Worm (Caenorhabditis elegans) whole organism, L2 larva: ENCODE measurements around the gene gldi-3.

ENCODE experiments used
- C34F6.9 ChIP-seq: fragments of 150-350 bp; optimal IDR thresholded peaks from 2 replicates; lab custom pipeline; 2014; ENCODE audit warnings: missing biosample characterization, missing genetic modification characterization
- F13H6.1 ChIP-seq: sonication (generic microtip); optimal IDR thresholded peaks from 2 replicates; lab custom pipeline; 2016; ENCODE audit warnings: missing genetic modification characterization, missing compliant biosample characterization
- R02D3.7 ChIP-seq: fragments of 150-350 bp; optimal IDR thresholded peaks from 2 replicates; lab custom pipeline; 2014; ENCODE audit warnings: missing biosample characterization, missing genetic modification characterization
- Y55F3AM.14 ChIP-seq: fragments of 200-800 bp; sonication (Bioruptor generic); optimal IDR thresholded peaks from 2 replicates; lab custom pipeline; 2018; ENCODE audit warnings: mild to moderate bottlenecking, missing genetic modification characterization, missing compliant biosample characterization
- ZK546.5 ChIP-seq: sonication (generic microtip); optimal IDR thresholded peaks from 2 replicates; lab custom pipeline; 2017; ENCODE audit warnings: missing biosample characterization, missing genetic modification characterization
- alr-1 ChIP-seq: fragments of 150-350 bp; optimal IDR thresholded peaks from 2 replicates; lab custom pipeline; 2014; ENCODE audit warnings: missing biosample characterization, missing genetic modification characterization
- aly-2 ChIP-seq: fragments of 150-350 bp; optimal IDR thresholded peaks from 2 replicates; lab custom pipeline; 2014; ENCODE audit warnings: missing biosample characterization, missing genetic modification characterization
- blmp-1 ChIP-seq: sonication (generic microtip); optimal IDR thresholded peaks from 2 replicates; lab custom pipeline; 2017; ENCODE audit warnings: missing genetic modification characterization, mild to moderate bottlenecking, missing compliant biosample characterization, antibody characterized with exemption, moderate library complexity; ENCODE audit not compliant: insufficient read depth
- ceh-16 ChIP-seq: fragments of 150-350 bp; optimal IDR thresholded peaks from 2 replicates; lab custom pipeline; 2014; ENCODE audit warnings: missing biosample characterization, missing genetic modification characterization
- ceh-82 ChIP-seq: fragments of 150-350 bp; optimal IDR thresholded peaks from 2 replicates; lab custom pipeline; 2014; ENCODE audit warnings: missing biosample characterization, missing genetic modification characterization
- crh-2 ChIP-seq: sonication (generic microtip); optimal IDR thresholded peaks from 2 replicates; lab custom pipeline; 2017; ENCODE audit warnings: missing biosample characterization, missing genetic modification characterization
- dmd-4 ChIP-seq: sonication (generic microtip); optimal IDR thresholded peaks from 2 replicates; lab custom pipeline; 2017; ENCODE audit warnings: missing biosample characterization, missing genetic modification characterization
- egl-27 ChIP-seq: sonication (generic microtip); optimal IDR thresholded peaks from 3 replicates; lab custom pipeline; 2017; ENCODE audit warnings: missing biosample characterization, missing genetic modification reagents, missing genetic modification characterization
- elt-1 ChIP-seq: fragments of 150-350 bp; optimal IDR thresholded peaks from 2 replicates; lab custom pipeline; 2014; ENCODE audit warnings: missing biosample characterization, missing genetic modification characterization
- elt-3 ChIP-seq: sonication (generic microtip); optimal IDR thresholded peaks from 2 replicates; lab custom pipeline; 2017; ENCODE audit warnings: missing biosample characterization, missing genetic modification characterization
- fos-1 ChIP-seq: fragments of 150-350 bp; optimal IDR thresholded peaks from 2 replicates; lab custom pipeline; 2014; ENCODE audit warnings: missing biosample characterization, missing genetic modification characterization
- gmeb-1 ChIP-seq: fragments of 150-350 bp; optimal IDR thresholded peaks from 2 replicates; lab custom pipeline; 2014; ENCODE audit warnings: missing biosample characterization, missing genetic modification characterization
- lin-11 ChIP-seq: fragments of 150-350 bp; sonication (generic microtip); optimal IDR thresholded peaks from 2 replicates; lab custom pipeline; 2014; ENCODE audit warnings: missing biosample characterization, missing genetic modification characterization, inconsistent platforms, mixed read lengths
- lin-13 ChIP-seq: fragments of 150-350 bp; optimal IDR thresholded peaks from 2 replicates; lab custom pipeline; 2014; ENCODE audit warnings: missing biosample characterization, missing genetic modification reagents, missing genetic modification characterization
- mbf-1 ChIP-seq: sonication (generic microtip); optimal IDR thresholded peaks from 2 replicates; lab custom pipeline; 2017; ENCODE audit warnings: missing biosample characterization, missing genetic modification characterization
- nhr-11 ChIP-seq: fragments of 150-350 bp; optimal IDR thresholded peaks from 2 replicates; lab custom pipeline; 2014; ENCODE audit warnings: missing biosample characterization, missing genetic modification characterization
- nhr-12 ChIP-seq: fragments of 150-350 bp; optimal IDR thresholded peaks from 2 replicates; lab custom pipeline; 2014; ENCODE audit warnings: missing biosample characterization, missing genetic modification characterization
- nhr-129 ChIP-seq: fragments of 150-350 bp; optimal IDR thresholded peaks from 2 replicates; lab custom pipeline; 2014; ENCODE audit warnings: missing biosample characterization, missing genetic modification characterization
- nhr-21 ChIP-seq: fragments of 150-350 bp; optimal IDR thresholded peaks from 2 replicates; lab custom pipeline; 2014; ENCODE audit warnings: missing biosample characterization, missing genetic modification characterization
- nhr-23 ChIP-seq: fragments of 150-350 bp; optimal IDR thresholded peaks from 2 replicates; lab custom pipeline; 2014; ENCODE audit warnings: missing biosample characterization, missing genetic modification reagents, missing genetic modification characterization
- nhr-237 ChIP-seq: fragments of 150-350 bp; optimal IDR thresholded peaks from 2 replicates; lab custom pipeline; 2014; ENCODE audit warnings: missing biosample characterization, missing genetic modification characterization
- nhr-25 ChIP-seq: fragments of 150-350 bp; sonication (generic microtip); optimal IDR thresholded peaks from 3 replicates; lab custom pipeline; 2014; ENCODE audit warnings: missing biosample characterization, missing genetic modification characterization
- nhr-6 ChIP-seq: fragments of 150-350 bp; optimal IDR thresholded peaks from 2 replicates; lab custom pipeline; 2014; ENCODE audit warnings: missing biosample characterization, missing genetic modification characterization
- nhr-77 ChIP-seq: fragments of 150-350 bp; optimal IDR thresholded peaks from 2 replicates; lab custom pipeline; 2014; ENCODE audit warnings: missing biosample characterization, missing genetic modification characterization
- peb-1 ChIP-seq: fragments of 150-350 bp; optimal IDR thresholded peaks from 2 replicates; lab custom pipeline; 2014; ENCODE audit warnings: missing biosample characterization, missing genetic modification characterization
- sem-4 ChIP-seq: fragments of 150-350 bp; optimal IDR thresholded peaks from 2 replicates; lab custom pipeline; 2014; ENCODE audit warnings: missing biosample characterization, missing genetic modification reagents, missing genetic modification characterization
- skn-1 ChIP-seq: sonication (generic microtip); optimal IDR thresholded peaks from 2 replicates; lab custom pipeline; 2017; ENCODE audit warnings: missing biosample characterization, missing genetic modification characterization
- sma-3 ChIP-seq: sonication (generic microtip); optimal IDR thresholded peaks from 2 replicates; lab custom pipeline; 2016; ENCODE audit warnings: missing genetic modification reagents, missing genetic modification characterization, missing compliant biosample characterization
- sma-9 ChIP-seq, 2 experiments: fragments of 150-350 bp in 1 of 2; sonication (generic microtip) in 1 of 2; optimal IDR thresholded peaks; 2 replicates each; lab custom pipeline; 2014 to 2016; ENCODE audit warnings: missing genetic modification characterization in 2 of 2, mild to moderate bottlenecking in 1 of 2, missing biosample characterization in 1 of 2, missing compliant biosample characterization in 1 of 2, missing genetic modification reagents in 1 of 2, moderate library complexity in 1 of 2
- unc-39 ChIP-seq: fragments of 150-350 bp; optimal IDR thresholded peaks from 2 replicates; lab custom pipeline; 2014; ENCODE audit warnings: missing biosample characterization, missing genetic modification characterization
- unc-55 ChIP-seq: fragments of 150-350 bp; sonication (generic microtip); optimal IDR thresholded peaks from 3 replicates; lab custom pipeline; 2014; ENCODE audit warnings: missing biosample characterization, missing genetic modification reagents, missing genetic modification characterization
- unc-62 ChIP-seq: fragments of 150-350 bp; optimal IDR thresholded peaks from 2 replicates; lab custom pipeline; 2014; ENCODE audit warnings: missing biosample characterization, missing genetic modification reagents, missing genetic modification characterization
- zag-1 ChIP-seq: fragments of 150-350 bp; optimal IDR thresholded peaks from 2 replicates; lab custom pipeline; 2014; ENCODE audit warnings: missing biosample characterization, missing genetic modification characterization
- ztf-1 ChIP-seq: fragments of 200-800 bp; sonication (Bioruptor generic); conservative IDR thresholded peaks from 2 replicates; pipeline ENCODE4 v1.3.6; 2022; ENCODE audit warnings: missing genetic modification characterization, missing compliant biosample characterization
- ztf-4 ChIP-seq: fragments of 150-350 bp; optimal IDR thresholded peaks from 2 replicates; lab custom pipeline; 2014; ENCODE audit warnings: missing biosample characterization, missing genetic modification characterization

gldi-3 gene

ce11 chrII:9236283-9236682 lies 43.6 kb downstream of the gldi-3 start, which contains the start of gene T26C5.3:
T26C5.3 (plus strand) TSS chrII:9236583.
- TF ChIP-seq ceh-16 (tag; lab: Kevin White, UChicago) (no peak), ZK546.5 (no peak), nhr-23 (tag; lab: Kevin White, UChicago) (no peak), lin-13 (GFP tag; lab: Kevin White, UChicago) (no peak), Y55F3AM.14 (GFP tag; lab: Kevin White, UChicago) (no peak), blmp-1 (tag; lab: Kevin White, UChicago) (no peak), ceh-82 (tag; lab: Kevin White, UChicago) (no peak), peb-1 (tag; lab: Kevin White, UChicago) (no peak), alr-1 (tag; lab: Kevin White, UChicago) (no peak), unc-62 (GFP tag; lab: Kevin White, UChicago) (no peak), gmeb-1 (tag; lab: Kevin White, UChicago) (no peak), C34F6.9 (tag; lab: Kevin White, UChicago) (no peak), skn-1 (tag; lab: Kevin White, UChicago) (no peak), unc-55 (GFP tag; lab: Kevin White, UChicago) (no peak)

ce11 chrII:9233813-9234212 lies 46.1 kb downstream of the gldi-3 start:
- TF ChIP-seq nhr-129 (tag; lab: Kevin White, UChicago): no peak
- TF ChIP-seq nhr-25 (tag; lab: Kevin White, UChicago): no peak
- no peak for TF ChIP-seq R02D3.7
- no peak for TF ChIP-seq nhr-237 (tag; lab: Kevin White, UChicago)
- no peak for TF ChIP-seq sma-3
- TF ChIP-seq aly-2: no peak

- TF ChIP-seq nhr-6 (tag; lab: Kevin White, UChicago) (no peak), C34F6.9 (tag; lab: Kevin White, UChicago) (no peak), unc-39 (tag; lab: Kevin White, UChicago) (no peak), nhr-12 (tag; lab: Kevin White, UChicago) (no peak), nhr-77 (no peak), blmp-1 (tag; lab: Kevin White, UChicago) (no peak), sem-4 (tag; lab: Kevin White, UChicago) (no peak), unc-55 (GFP tag; lab: Kevin White, UChicago) (no peak)
- TF ChIP-seq, all 48 proteins: peak for 0
Observed at ce11 chrII:9232923-9233322, 47.0 kb downstream of the gldi-3 start, which contains the start of gene T26C5.2. T26C5.2 (plus strand) TSS chrII:9233223.

ce11 chrII:9232493-9232892 lies 47.4 kb downstream of the gldi-3 start:
- TF ChIP-seq lin-13 (GFP tag; lab: Kevin White, UChicago) (no peak), alr-1 (tag; lab: Kevin White, UChicago) (no peak), crh-2 (no peak), sma-9 (GFP tag; optimal IDR thresholded peaks at IDR 0.05; lab: Kevin White, UChicago) (no peak), sma-9 (tag; optimal IDR thresholded peaks at IDR 0.05; lab: Kevin White, UChicago) (no peak), nhr-11 (tag; lab: Kevin White, UChicago) (no peak), dmd-4 (tag; lab: Kevin White, UChicago) (no peak), ceh-16 (tag; lab: Kevin White, UChicago) (no peak), nhr-21 (tag; lab: Kevin White, UChicago) (peak; percentile 7), nhr-77 (no peak), elt-1 (tag; lab: Kevin White, UChicago) (no peak), ztf-1 (GFP tag; lab: Robert Waterston, UW) (no peak), unc-55 (GFP tag; lab: Kevin White, UChicago) (no peak), ceh-82 (tag; lab: Kevin White, UChicago) (no peak), mbf-1 (no peak), blmp-1 (tag; lab: Kevin White, UChicago) (peak; percentile 93)

ce11 chrII:9231240-9231639 lies 48.7 kb downstream of the gldi-3 start, which contains the start of gene gst-13:
gst-13 (plus strand) TSS chrII:9231457.
- TF ChIP-seq nhr-21 (tag; lab: Kevin White, UChicago): no peak
- no peak for TF ChIP-seq nhr-6 (tag; lab: Kevin White, UChicago)
- TF ChIP-seq C34F6.9 (tag; lab: Kevin White, UChicago): no peak
- TF ChIP-seq nhr-237 (tag; lab: Kevin White, UChicago): no peak
- no peak for TF ChIP-seq aly-2
- no peak for TF ChIP-seq elt-3 (tag; lab: Kevin White, UChicago)
- no peak for TF ChIP-seq F13H6.1 (tag; lab: Kevin White, UChicago)
- TF ChIP-seq nhr-77: no peak
- TF ChIP-seq nhr-23 (tag; lab: Kevin White, UChicago): no peak
- TF ChIP-seq nhr-129 (tag; lab: Kevin White, UChicago): no peak
- no peak for TF ChIP-seq ceh-82 (tag; lab: Kevin White, UChicago)
- peak; percentile 93 for TF ChIP-seq fos-1
- TF ChIP-seq egl-27 (tag; lab: Kevin White, UChicago): peak; percentile 24
- TF ChIP-seq skn-1 (tag; lab: Kevin White, UChicago): peak; percentile 97
- no peak for TF ChIP-seq lin-11 (tag; lab: Kevin White, UChicago)
- TF ChIP-seq gmeb-1 (tag; lab: Kevin White, UChicago): peak; percentile 45
- no peak for TF ChIP-seq lin-13 (GFP tag; lab: Kevin White, UChicago)
- TF ChIP-seq sma-9 (GFP tag; optimal IDR thresholded peaks at IDR 0.05; lab: Kevin White, UChicago): peak; percentile 71
- no peak for TF ChIP-seq sma-9 (tag; optimal IDR thresholded peaks at IDR 0.05; lab: Kevin White, UChicago)
- TF ChIP-seq crh-2: peak; percentile 46
- TF ChIP-seq sem-4 (tag; lab: Kevin White, UChicago): no peak
- no peak for TF ChIP-seq unc-39 (tag; lab: Kevin White, UChicago)
- TF ChIP-seq ztf-4: no peak
- no peak for TF ChIP-seq zag-1
- no peak for TF ChIP-seq unc-55 (GFP tag; lab: Kevin White, UChicago)
- TF ChIP-seq nhr-12 (tag; lab: Kevin White, UChicago): no peak
